Fruit fly (Drosophila melanogaster) whole organism, embryonic: ENCODE results near the gene CG9018.

ENCODE experiments used
- Adf1 ChIP-seq: fragments of 200-800 bp; sonication (Bioruptor generic); IDR thresholded peaks from 2 replicates; pipeline ENCODE4 v1.3.6; 2022; ENCODE audit warnings: missing biosample characterization, missing genetic modification characterization
- B-H1 ChIP-seq: fragments of 200-800 bp; sonication (Bioruptor generic); IDR thresholded peaks from 3 replicates; pipeline ENCODE4 v1.3.6; 2022; ENCODE audit warnings: missing biosample characterization, missing genetic modification characterization
- Bdp1 ChIP-seq: fragments of 200-800 bp; sonication (Bioruptor generic); optimal IDR thresholded peaks from 3 replicates; lab custom pipeline; 2016; ENCODE audit warnings: missing biosample characterization, missing genetic modification characterization
- CG12299 ChIP-seq: fragments of 200-800 bp; sonication (Bioruptor generic); optimal IDR thresholded peaks from 2 replicates; lab custom pipeline; 2018; ENCODE audit warnings: missing biosample characterization, mild to moderate bottlenecking, missing genetic modification characterization
- CG12659 ChIP-seq: fragments of 200-800 bp; sonication (Bioruptor generic); optimal IDR thresholded peaks from 3 replicates; lab custom pipeline; 2017; ENCODE audit warnings: mild to moderate bottlenecking, missing biosample characterization, missing genetic modification reagents, missing genetic modification characterization
- CG13123 ChIP-seq: fragments of 200-800 bp; sonication (Bioruptor generic); optimal IDR thresholded peaks from 2 replicates; lab custom pipeline; 2016; ENCODE audit warnings: missing biosample characterization, missing genetic modification characterization
- CG13287 ChIP-seq: fragments of 200-800 bp; sonication (Bioruptor generic); IDR thresholded peaks from 2 replicates; pipeline ENCODE4 v1.3.6; 2022; ENCODE audit warnings: missing biosample characterization, missing genetic modification characterization; ENCODE audit not compliant: partially characterized antibody
- CG14710 ChIP-seq: fragments of 200-800 bp; sonication (Bioruptor generic); optimal IDR thresholded peaks from 3 replicates; lab custom pipeline; 2019; ENCODE audit warnings: missing biosample characterization, mild to moderate bottlenecking, missing genetic modification characterization, moderate library complexity
- CG15011 ChIP-seq: fragments of 200-800 bp; sonication (Bioruptor generic); optimal IDR thresholded peaks from 3 replicates; lab custom pipeline; 2018; ENCODE audit warnings: missing biosample characterization, mild to moderate bottlenecking, missing genetic modification characterization
- CG17186 ChIP-seq: fragments of 200-800 bp; sonication (Bioruptor generic); optimal IDR thresholded peaks from 3 replicates; lab custom pipeline; 2017; ENCODE audit warnings: missing biosample characterization, missing genetic modification reagents, missing genetic modification characterization
- CG18476 ChIP-seq: fragments of 200-800 bp; sonication (Bioruptor generic); optimal IDR thresholded peaks from 2 replicates; lab custom pipeline; 2016; ENCODE audit warnings: missing biosample characterization, mild to moderate bottlenecking, missing genetic modification characterization
- CG31224 ChIP-seq: fragments of 200-800 bp; sonication (Bioruptor generic); IDR thresholded peaks from 2 replicates; pipeline ENCODE4 v1.3.6; 2022; ENCODE audit warnings: missing biosample characterization, missing genetic modification characterization
- CG33213 ChIP-seq: fragments of 200-800 bp; sonication (Bioruptor generic); optimal IDR thresholded peaks from 3 replicates; lab custom pipeline; 2016; ENCODE audit warnings: missing biosample characterization, missing genetic modification characterization
- CG34422 ChIP-seq: fragments of 200-800 bp; sonication (Bioruptor generic); IDR thresholded peaks from 3 replicates; pipeline ENCODE4 v1.3.6; 2022; ENCODE audit warnings: missing biosample characterization, missing genetic modification characterization
- CG42726 ChIP-seq: fragments of 200-800 bp; sonication (Bioruptor generic); IDR thresholded peaks from 2 replicates; pipeline ENCODE4 v1.3.6; 2022; ENCODE audit warnings: missing biosample characterization, missing genetic modification characterization; ENCODE audit not compliant: partially characterized antibody
- CG43689 ChIP-seq: fragments of 200-800 bp; sonication (Bioruptor generic); IDR thresholded peaks from 2 replicates; pipeline ENCODE4 v1.3.6; 2022; ENCODE audit warnings: missing biosample characterization, missing genetic modification characterization
- CG7357 ChIP-seq: fragments of 200-800 bp; sonication (Bioruptor generic); IDR thresholded peaks from 3 replicates; pipeline ENCODE4 v1.3.6; 2022; ENCODE audit warnings: missing biosample characterization, missing genetic modification characterization
- CG7786 ChIP-seq: fragments of 200-800 bp; sonication (Bioruptor generic); optimal IDR thresholded peaks from 2 replicates; lab custom pipeline; 2016; ENCODE audit warnings: missing biosample characterization, missing genetic modification characterization
- CG7963 ChIP-seq: fragments of 200-800 bp; sonication (Bioruptor generic); IDR thresholded peaks from 3 replicates; pipeline ENCODE4 v1.3.6; 2022; ENCODE audit warnings: missing biosample characterization, missing genetic modification characterization; ENCODE audit not compliant: partially characterized antibody
- CG9797 ChIP-seq: fragments of 200-800 bp; sonication (Bioruptor generic); optimal IDR thresholded peaks from 3 replicates; lab custom pipeline; 2018; ENCODE audit warnings: missing biosample characterization, mild to moderate bottlenecking, missing genetic modification characterization
- CTCF ChIP-seq: fragments of 200-800 bp; sonication (Bioruptor generic); optimal IDR thresholded peaks from 2 replicates; lab custom pipeline; 2017; ENCODE audit warnings: missing biosample characterization, mild to moderate bottlenecking, missing genetic modification characterization, moderate library complexity
- D ChIP-seq, 2 experiments: fragments of 200-800 bp in 1 of 2; fragments of >200 bp in 1 of 2; sonication (Bioruptor generic) in 1 of 2; optimal IDR thresholded peaks; 2 replicates in 1 of 2; 3 replicates in 1 of 2; lab custom pipeline; 2017; ENCODE audit warnings: mild to moderate bottlenecking in 1 of 2, missing biosample characterization in 1 of 2, missing genetic modification characterization in 1 of 2, missing genetic modification reagents in 1 of 2
- Dek ChIP-seq: fragments of 200-800 bp; sonication (Bioruptor generic); optimal IDR thresholded peaks from 3 replicates; lab custom pipeline; 2019; ENCODE audit warnings: missing biosample characterization, mild to moderate bottlenecking, missing genetic modification characterization, moderate library complexity
- Dip3 ChIP-seq: fragments of 200-800 bp; sonication (Bioruptor generic); optimal IDR thresholded peaks from 3 replicates; lab custom pipeline; 2016; ENCODE audit warnings: missing biosample characterization, missing genetic modification characterization
- Dll ChIP-seq: fragments of 200-800 bp; sonication (Bioruptor generic); IDR thresholded peaks from 4 replicates; pipeline ENCODE4 v1.3.6; 2022; ENCODE audit warnings: missing biosample characterization, missing genetic modification characterization; ENCODE audit not compliant: partially characterized antibody
- Dp ChIP-seq: fragments of 200-800 bp; sonication (Bioruptor generic); optimal IDR thresholded peaks from 2 replicates; lab custom pipeline; 2018; ENCODE audit warnings: missing biosample characterization, mild to moderate bottlenecking, missing genetic modification characterization, moderate library complexity
- HLH3B ChIP-seq: fragments of 200-800 bp; sonication (Bioruptor generic); IDR thresholded peaks from 2 replicates; pipeline ENCODE4 v1.3.6; 2022; ENCODE audit warnings: missing biosample characterization, missing genetic modification characterization
- HmgD ChIP-seq: fragments of 200-800 bp; sonication (Bioruptor generic); optimal IDR thresholded peaks from 3 replicates; lab custom pipeline; 2016; ENCODE audit warnings: missing biosample characterization, missing genetic modification characterization
- HmgZ ChIP-seq: fragments of 200-800 bp; sonication (Bioruptor generic); optimal IDR thresholded peaks from 2 replicates; lab custom pipeline; 2018; ENCODE audit warnings: missing biosample characterization, mild to moderate bottlenecking, missing genetic modification characterization
- Hmr ChIP-seq: fragments of 200-800 bp; sonication (Bioruptor generic); optimal IDR thresholded peaks from 3 replicates; lab custom pipeline; 2017; ENCODE audit warnings: mild to moderate bottlenecking, missing biosample characterization, missing genetic modification reagents, missing genetic modification characterization
- MBD-R2 ChIP-seq: fragments of 200-800 bp; sonication (Bioruptor generic); IDR thresholded peaks from 2 replicates; pipeline ENCODE4 v1.3.6; 2022; ENCODE audit warnings: missing biosample characterization, missing genetic modification characterization
- Med ChIP-seq: fragments of 200-800 bp; sonication (Bioruptor generic); peaks from one replicate; lab custom pipeline; 2016; ENCODE audit warnings: missing biosample characterization, missing genetic modification characterization, mild to moderate bottlenecking, inconsistent platforms, moderate library complexity
- NFAT ChIP-seq: fragments of 200-800 bp; sonication (Bioruptor generic); IDR thresholded peaks from 2 replicates; pipeline ENCODE4 v1.3.6; 2022; ENCODE audit warnings: missing biosample characterization, missing genetic modification characterization
- Rfx ChIP-seq: fragments of 200-800 bp; sonication (Bioruptor generic); IDR thresholded peaks from 2 replicates; pipeline ENCODE4 v1.3.6; 2022; ENCODE audit warnings: missing biosample characterization, missing genetic modification characterization
- Trl ChIP-seq, 3 experiments: fragments of >200 bp in 2 of 3; fragments of 200-800 bp in 1 of 3; sonication (Bioruptor generic) in 1 of 3; optimal IDR thresholded peaks; 2 replicates in 1 of 3; 3 replicates in 2 of 3; lab custom pipeline; 2016 to 2017; ENCODE audit warnings: missing biosample characterization in 1 of 3, missing genetic modification characterization in 1 of 3
- YL-1 ChIP-seq: fragments of 200-800 bp; sonication (Bioruptor generic); optimal IDR thresholded peaks from 3 replicates; lab custom pipeline; 2017; ENCODE audit warnings: missing biosample characterization, mild to moderate bottlenecking, missing genetic modification characterization
- abd-A ChIP-seq: fragments of 200-800 bp; sonication (Bioruptor generic); optimal IDR thresholded peaks from 3 replicates; lab custom pipeline; 2019; ENCODE audit warnings: missing biosample characterization, mild to moderate bottlenecking, missing genetic modification characterization, moderate library complexity
- amos ChIP-seq: fragments of 200-800 bp; sonication (Bioruptor generic); IDR thresholded peaks from 2 replicates; pipeline ENCODE4 v1.3.6; 2022; ENCODE audit warnings: missing biosample characterization, missing genetic modification characterization; ENCODE audit not compliant: partially characterized antibody
- ash1 ChIP-seq: fragments of 200-800 bp; sonication (Bioruptor generic); optimal IDR thresholded peaks from 2 replicates; lab custom pipeline; 2018; ENCODE audit warnings: missing biosample characterization, mild to moderate bottlenecking, missing genetic modification characterization
- ato ChIP-seq: fragments of 200-800 bp; sonication (Bioruptor generic); IDR thresholded peaks from 2 replicates; pipeline ENCODE4 v1.3.6; 2022; ENCODE audit warnings: missing biosample characterization, missing genetic modification characterization; ENCODE audit not compliant: partially characterized antibody
- chinmo ChIP-seq: fragments of 200-800 bp; sonication (Bioruptor generic); IDR thresholded peaks from 4 replicates; pipeline ENCODE4 v1.3.6; 2022; ENCODE audit warnings: missing biosample characterization, missing genetic modification characterization; ENCODE audit not compliant: partially characterized antibody
- da ChIP-seq: fragments of 200-800 bp; sonication (Bioruptor generic); optimal IDR thresholded peaks from 2 replicates; lab custom pipeline; 2016; ENCODE audit warnings: missing biosample characterization, missing genetic modification characterization
- dmrt99B ChIP-seq: fragments of 200-800 bp; sonication (Bioruptor generic); optimal IDR thresholded peaks from 2 replicates; lab custom pipeline; 2018; ENCODE audit warnings: missing biosample characterization, mild to moderate bottlenecking, missing genetic modification characterization, moderate library complexity
- dpn ChIP-seq, 2 experiments: fragments of 200-800 bp; sonication (Bioruptor generic); optimal IDR thresholded peaks; 3 replicates each; lab custom pipeline; 2016; ENCODE audit warnings: missing biosample characterization in 2 of 2, missing genetic modification characterization in 2 of 2
- esg ChIP-seq: fragments of 200-800 bp; sonication (Bioruptor generic); conservative IDR thresholded peaks from 2 replicates; pipeline ENCODE4 v1.3.6; 2022; ENCODE audit warnings: missing biosample characterization, missing genetic modification characterization
- gfzf ChIP-seq: fragments of 200-800 bp; sonication (Bioruptor generic); optimal IDR thresholded peaks from 2 replicates; lab custom pipeline; 2016; ENCODE audit warnings: missing biosample characterization, mild to moderate bottlenecking, missing genetic modification characterization, moderate library complexity
- scrt ChIP-seq: fragments of 200-800 bp; sonication (Bioruptor generic); optimal IDR thresholded peaks from 2 replicates; lab custom pipeline; 2018; ENCODE audit warnings: missing biosample characterization, mild to moderate bottlenecking, missing genetic modification characterization, moderate library complexity
- sd ChIP-seq: fragments of 200-800 bp; sonication (Bioruptor generic); optimal IDR thresholded peaks from 3 replicates; lab custom pipeline; 2018; ENCODE audit warnings: missing biosample characterization, mild to moderate bottlenecking, missing genetic modification characterization, moderate library complexity
- trem ChIP-seq: fragments of 200-800 bp; optimal IDR thresholded peaks from 3 replicates; lab custom pipeline; 2019; ENCODE audit warnings: missing biosample characterization, mild to moderate bottlenecking, missing genetic modification characterization, moderate library complexity
- wdn ChIP-seq: fragments of 200-800 bp; sonication (Bioruptor generic); IDR thresholded peaks from 2 replicates; pipeline ENCODE4 v1.3.6; 2022; ENCODE audit warnings: missing biosample characterization, missing genetic modification characterization
- zen ChIP-seq: fragments of 200-800 bp; sonication (Bioruptor generic); optimal IDR thresholded peaks from 3 replicates; lab custom pipeline; 2018; ENCODE audit warnings: missing biosample characterization, mild to moderate bottlenecking, missing genetic modification characterization, moderate library complexity

The CG9018 gene

DNA sequence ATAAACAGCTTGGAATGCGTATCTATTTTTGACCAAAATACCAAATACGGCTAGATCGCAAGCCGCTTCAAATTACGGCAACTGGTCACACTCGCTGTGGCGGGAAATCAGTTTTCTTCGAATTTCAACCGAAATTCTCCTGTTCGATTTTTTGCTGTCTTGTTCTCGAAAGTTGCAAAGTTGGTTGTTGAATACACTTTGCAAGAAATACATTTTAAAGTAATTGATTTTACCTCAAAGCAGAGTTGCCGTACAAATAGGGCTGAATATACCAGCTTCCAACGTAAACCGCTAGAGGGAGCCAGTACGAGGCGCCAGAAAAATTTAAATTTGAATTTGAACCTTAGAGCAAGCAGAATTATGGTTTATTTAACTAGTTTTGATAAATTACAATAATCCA is at the start of gene CG9018 (continued):
- TF ChIP-seq CG9797: peak; percentile 91
- TF ChIP-seq CG7786: no peak
- no peak for TF ChIP-seq dmrt99B (tag; lab: Kevin White, UChicago)
- no peak for TF ChIP-seq CG18476 (GFP tag; lab: Kevin White, UChicago)
- peak; percentile 95 for TF ChIP-seq gfzf
- TF ChIP-seq D (optimal IDR thresholded peaks at IDR 0.05; lab: Kevin White, UChicago): no peak
- TF ChIP-seq D (GFP tag; optimal IDR thresholded peaks at IDR 0.05; lab: Kevin White, UChicago): no peak
- peak; percentile 16 for TF ChIP-seq CG17186 (GFP tag; lab: Kevin White, UChicago)
- peak; percentile 12 for TF ChIP-seq Dek (tag; lab: Kevin White, UChicago)
- peak; percentile 41 for TF ChIP-seq CG12659 (GFP tag; lab: Kevin White, UChicago)
- peak; percentile 97 for TF ChIP-seq sd (tag; lab: Kevin White, UChicago)
- no peak for TF ChIP-seq HmgZ
- TF ChIP-seq B-H1: no peak
- 0 out of 3 replicates have a peak, but pooled peaks have one; percentile 16 for TF ChIP-seq CG7963 (GFP tag; lab: Robert Waterston, UW)
- peak; percentile 15 for TF ChIP-seq Med
- TF ChIP-seq amos: 0 out of 2 replicates have a peak, but pooled peaks have one; percentile 21
- peak; percentile 11; the same call in 1 of the 2 replicates for TF ChIP-seq CG42726 (GFP tag; lab: Robert Waterston, UW)
- peak; percentile 42 for TF ChIP-seq HmgD (GFP tag; lab: Kevin White, UChicago)
- peak; percentile 33 for TF ChIP-seq Hmr
- no peak for TF ChIP-seq CG43689 (GFP tag; lab: Robert Waterston, UW)
- TF ChIP-seq Dp (GFP tag; lab: Kevin White, UChicago): peak; percentile 94
- peak; percentile 20 for TF ChIP-seq zen
- no peak for TF ChIP-seq Dll (GFP tag; lab: Robert Waterston, UW)
- peak; percentile 40; the same call in 1 of the 2 replicates for TF ChIP-seq ato
- peak; percentile 77 for TF ChIP-seq CG14710 (tag; lab: Kevin White, UChicago)
- no peak for TF ChIP-seq CG7357 (GFP tag; lab: Robert Waterston, UW)
- TF ChIP-seq MBD-R2 (GFP tag; lab: Robert Waterston, UW): 0 out of 2 replicates have a peak, but pooled peaks have one; percentile 36
- TF ChIP-seq CG13123: no peak
- no peak for TF ChIP-seq CG15011 (GFP tag; lab: Kevin White, UChicago)
- peak in 1 of 2 experiments; percentile 29 for TF ChIP-seq dpn (GFP tag; optimal IDR thresholded peaks at IDR 0.05; lab: Kevin White, UChicago)
- peak; percentile 96 for TF ChIP-seq CTCF (GFP tag; lab: Kevin White, UChicago)
- peak; percentile 64 for TF ChIP-seq CG33213 (GFP tag; lab: Kevin White, UChicago)
- no peak for TF ChIP-seq ash1 (GFP tag; lab: Kevin White, UChicago)
- peak; percentile 37 for TF ChIP-seq da (GFP tag; lab: Kevin White, UChicago)
- TF ChIP-seq CG34422: 0 out of 3 replicates have a peak, but pooled peaks have one; percentile 30
- TF ChIP-seq CG12299 (tag; lab: Kevin White, UChicago): no peak
- no peak for TF ChIP-seq Bdp1 (GFP tag; lab: Kevin White, UChicago)
- peak; percentile 74 for TF ChIP-seq trem (tag; lab: Kevin White, UChicago)
- TF ChIP-seq NFAT (GFP tag; lab: Robert Waterston, UW): no peak

DNA sequence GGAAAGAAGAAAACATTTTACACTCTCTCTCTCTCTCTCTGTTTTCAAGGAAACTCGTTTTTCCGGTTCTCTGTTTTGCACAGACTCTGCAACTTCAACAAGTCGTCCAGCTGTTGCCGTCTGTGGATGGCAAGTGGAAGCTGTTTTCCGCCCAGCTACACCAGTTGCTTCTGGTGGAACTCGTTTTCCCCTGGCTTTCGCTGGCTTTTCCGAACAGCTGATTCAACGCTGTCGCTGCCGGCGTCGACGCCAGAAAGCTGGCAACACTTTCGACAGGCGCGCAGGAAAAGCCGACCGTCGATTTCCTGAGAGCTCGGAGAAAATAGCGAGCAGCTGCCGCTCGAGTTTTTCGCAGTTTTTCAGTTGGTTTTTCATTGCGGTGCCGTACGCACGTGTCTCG is 45.6 kb upstream of the CG9018 start, which contains the start of gene MsR2:
MsR2 (plus strand) TSS at position 378 of the 400 bp plus-strand sequence.
- TF ChIP-seq HLH3B (no peak), CG31224 (peak; percentile 99), chinmo (GFP tag; lab: Robert Waterston, UW) (0 out of 4 replicates have a peak, but pooled peaks have one; percentile 51), Trl (optimal IDR thresholded peaks at IDR 0.05; lab: Kevin White, UChicago) (peak; percentile 4 to 38), Trl (GFP tag; optimal IDR thresholded peaks at IDR 0.05; lab: Kevin White, UChicago) (no peak), scrt (GFP tag; lab: Kevin White, UChicago) (peak; percentile 100), CG13287 (GFP tag; lab: Robert Waterston, UW) (peak; percentile 17; the same call in 1 of the 2 replicates), esg (GFP tag; lab: Robert Waterston, UW) (no peak), Dip3 (GFP tag; lab: Kevin White, UChicago) (no peak), wdn (GFP tag; lab: Robert Waterston, UW) (no peak), Adf1 (GFP tag; lab: Robert Waterston, UW) (peak; percentile 88), abd-A (tag; lab: Kevin White, UChicago) (peak; percentile 4), YL-1 (GFP tag; lab: Kevin White, UChicago) (no peak), Rfx (GFP tag; lab: Robert Waterston, UW) (no peak)
